Worm (Caenorhabditis elegans) whole organism, L3 larva: Measurements from ENCODE around the gene F34H10.4.

ENCODE experiments used
- R02D3.7 ChIP-seq: fragments of 150-350 bp; optimal IDR thresholded peaks from 2 replicates; lab custom pipeline; 2014; ENCODE audit warnings: missing biosample characterization, missing genetic modification characterization
- ZK546.5 ChIP-seq: sonication (generic microtip); optimal IDR thresholded peaks from 2 replicates; lab custom pipeline; 2017; ENCODE audit warnings: missing biosample characterization, missing genetic modification characterization
- aly-2 ChIP-seq: fragments of 150-350 bp; optimal IDR thresholded peaks from 2 replicates; lab custom pipeline; 2014; ENCODE audit warnings: missing biosample characterization, missing genetic modification characterization
- daf-12 ChIP-seq: fragments of 150-350 bp; optimal IDR thresholded peaks from 2 replicates; lab custom pipeline; 2014; ENCODE audit warnings: missing biosample characterization, missing genetic modification reagents, missing genetic modification characterization
- egl-5 ChIP-seq: fragments of 150-350 bp; optimal IDR thresholded peaks from 2 replicates; lab custom pipeline; 2017; ENCODE audit warnings: missing biosample characterization, missing genetic modification reagents, missing genetic modification characterization, inconsistent platforms
- elt-2 ChIP-seq: sonication (generic microtip); optimal IDR thresholded peaks from 2 replicates; lab custom pipeline; 2016; ENCODE audit warnings: missing genetic modification reagents, mild to moderate bottlenecking, missing genetic modification characterization, missing compliant biosample characterization
- eor-1 ChIP-seq, 2 experiments: fragments of 150-350 bp; optimal IDR thresholded peaks; 2 replicates each; lab custom pipeline; 2014 to 2018; ENCODE audit warnings: missing biosample characterization in 2 of 2, missing genetic modification characterization in 2 of 2
- fkh-10 ChIP-seq: sonication (generic microtip); optimal IDR thresholded peaks from 2 replicates; lab custom pipeline; 2017; ENCODE audit warnings: missing biosample characterization, missing genetic modification reagents, missing genetic modification characterization
- fkh-2 ChIP-seq: fragments of 150-350 bp; optimal IDR thresholded peaks from 2 replicates; lab custom pipeline; 2014; ENCODE audit warnings: missing biosample characterization, missing genetic modification reagents, missing genetic modification characterization
- lin-15B ChIP-seq: fragments of 150-350 bp; optimal IDR thresholded peaks from 2 replicates; lab custom pipeline; 2014; ENCODE audit warnings: missing biosample characterization, missing genetic modification characterization
- lsy-12 ChIP-seq: sonication (generic microtip); optimal IDR thresholded peaks from 2 replicates; lab custom pipeline; 2016; ENCODE audit warnings: mild to moderate bottlenecking, missing genetic modification characterization, missing compliant biosample characterization
- mdl-1 ChIP-seq: fragments of 150-350 bp; optimal IDR thresholded peaks from 2 replicates; lab custom pipeline; 2014; ENCODE audit warnings: missing biosample characterization, missing genetic modification characterization
- mml-1 ChIP-seq: fragments of 150-350 bp; sonication (generic microtip); optimal IDR thresholded peaks from 3 replicates; lab custom pipeline; 2014; ENCODE audit warnings: missing biosample characterization, missing genetic modification characterization
- nfya-1 ChIP-seq: sonication (generic microtip); optimal IDR thresholded peaks from 2 replicates; lab custom pipeline; 2017; ENCODE audit warnings: missing genetic modification characterization, mild to moderate bottlenecking, missing compliant biosample characterization, antibody characterized with exemption, moderate library complexity; ENCODE audit not compliant: insufficient read depth
- nhr-12 ChIP-seq: fragments of 150-350 bp; optimal IDR thresholded peaks from 2 replicates; lab custom pipeline; 2014; ENCODE audit warnings: missing biosample characterization, missing genetic modification characterization
- nhr-23 ChIP-seq: fragments of 150-350 bp; optimal IDR thresholded peaks from 2 replicates; lab custom pipeline; 2014; ENCODE audit warnings: missing biosample characterization, missing genetic modification reagents, missing genetic modification characterization
- nhr-28 ChIP-seq: fragments of 150-350 bp; optimal IDR thresholded peaks from 2 replicates; lab custom pipeline; 2014; ENCODE audit warnings: missing biosample characterization, missing genetic modification characterization
- nhr-43 ChIP-seq: sonication (generic microtip); optimal IDR thresholded peaks from 2 replicates; lab custom pipeline; 2016; ENCODE audit warnings: mild to moderate bottlenecking, missing genetic modification characterization, missing compliant biosample characterization; ENCODE audit not compliant: poor library complexity, severe bottlenecking
- nhr-76 ChIP-seq: fragments of 150-350 bp; sonication (generic microtip); optimal IDR thresholded peaks from 5 replicates; lab custom pipeline; 2014; ENCODE audit warnings: missing biosample characterization, missing genetic modification characterization
- pha-4 ChIP-seq: fragments of 150-350 bp; optimal IDR thresholded peaks from 2 replicates; lab custom pipeline; 2014; ENCODE audit warnings: missing biosample characterization, missing genetic modification reagents, missing genetic modification characterization
- sea-2 ChIP-seq: fragments of 150-350 bp; sonication (generic microtip); optimal IDR thresholded peaks from 4 replicates; lab custom pipeline; 2014; ENCODE audit warnings: missing biosample characterization, missing genetic modification reagents, missing genetic modification characterization
- unc-62 ChIP-seq: fragments of 150-350 bp; sonication (generic microtip); optimal IDR thresholded peaks from 4 replicates; lab custom pipeline; 2014; ENCODE audit warnings: missing biosample characterization, missing genetic modification reagents, missing genetic modification characterization
- ztf-11 ChIP-seq: fragments of 150-350 bp; optimal IDR thresholded peaks from 2 replicates; lab custom pipeline; 2014; ENCODE audit warnings: missing biosample characterization, missing genetic modification characterization
- ztf-4 ChIP-seq: fragments of 150-350 bp; optimal IDR thresholded peaks from 2 replicates; lab custom pipeline; 2014; ENCODE audit warnings: missing biosample characterization, missing genetic modification characterization

F34H10.4 gene

ce11 chrX:9697655-9698054, 49.3 kb downstream of the F34H10.4 start:
- TF ChIP-seq R02D3.7 (tag; lab: Kevin White, UChicago) = no peak
- no peak for TF ChIP-seq nhr-28 (tag; lab: Kevin White, UChicago)
- no peak for TF ChIP-seq fkh-2
- TF ChIP-seq nhr-23 = no peak
- TF ChIP-seq mml-1 = no peak
- no peak for TF ChIP-seq nhr-76 (tag; lab: Kevin White, UChicago)
- no peak for TF ChIP-seq eor-1 (tag; optimal IDR thresholded peaks at IDR 0.05; lab: Kevin White, UChicago)
- no peak for TF ChIP-seq nhr-43 (tag; lab: Kevin White, UChicago)
- no peak for TF ChIP-seq mdl-1 (tag; lab: Kevin White, UChicago)
- no peak for TF ChIP-seq pha-4 (tag; lab: Kevin White, UChicago)
- no peak for TF ChIP-seq nhr-12 (tag; lab: Kevin White, UChicago)
- no peak for TF ChIP-seq ztf-11 (tag; lab: Kevin White, UChicago)
- TF ChIP-seq lsy-12 = no peak
- no peak for TF ChIP-seq lin-15B (tag; lab: Kevin White, UChicago)
- TF ChIP-seq daf-12 (tag; lab: Kevin White, UChicago) = no peak
- no peak for TF ChIP-seq fkh-10 (GFP tag; lab: Kevin White, UChicago)
- no peak for TF ChIP-seq aly-2
- TF ChIP-seq elt-2 (tag; lab: Kevin White, UChicago) = no peak
- TF ChIP-seq ztf-4 (tag; lab: Kevin White, UChicago) = no peak

- TF ChIP-seq egl-5 (tag; lab: Kevin White, UChicago) (no peak), unc-62 (GFP tag; lab: Kevin White, UChicago) (no peak), ZK546.5 (tag; lab: Kevin White, UChicago) (no peak), pha-4 (tag; lab: Kevin White, UChicago) (no peak), nfya-1 (no peak), sea-2 (GFP tag; lab: Kevin White, UChicago) (no peak), fkh-10 (GFP tag; lab: Kevin White, UChicago) (no peak), lsy-12 (no peak), R02D3.7 (tag; lab: Kevin White, UChicago) (no peak), nhr-76 (tag; lab: Kevin White, UChicago) (no peak), fkh-2 (no peak)
Observed at ce11 chrX:9698359-9698758, 50.0 kb downstream of the F34H10.4 start, which contains the start of gene dyf-7. dyf-7 (plus strand) TSS chrX:9698659.
